Fruit fly (Drosophila melanogaster) whole organism, embryonic: ENCODE measurements around the gene GIIIspla2.
A peak's percentile ranks its signal among the peaks of the same experiment; 100 is the strongest.

ENCODE experiments used
- Adf1 ChIP-seq: fragments of 200-800 bp; sonication (Bioruptor generic); IDR thresholded peaks from 2 replicates; pipeline ENCODE4 v1.3.6; 2022; ENCODE audit warnings: missing biosample characterization, missing genetic modification characterization
- Antp ChIP-seq: fragments of 200-800 bp; sonication (Bioruptor generic); optimal IDR thresholded peaks from 3 replicates; lab custom pipeline; 2016; ENCODE audit warnings: missing biosample characterization, missing genetic modification characterization
- B-H2 ChIP-seq: fragments of 200-800 bp; sonication (Bioruptor generic); optimal IDR thresholded peaks from 2 replicates; lab custom pipeline; 2018; ENCODE audit warnings: missing biosample characterization, mild to moderate bottlenecking, missing genetic modification characterization
- C15 ChIP-seq: fragments of 200-800 bp; sonication (Bioruptor generic); IDR thresholded peaks from 3 replicates; pipeline ENCODE4 v1.3.6; 2022; ENCODE audit warnings: missing biosample characterization, missing genetic modification characterization
- CG10147 ChIP-seq: fragments of 200-800 bp; sonication (Bioruptor generic); optimal IDR thresholded peaks from 2 replicates; lab custom pipeline; 2019; ENCODE audit warnings: missing biosample characterization, mild to moderate bottlenecking, missing genetic modification characterization, moderate library complexity
- CG10431 ChIP-seq: fragments of 200-800 bp; sonication (Bioruptor generic); optimal IDR thresholded peaks from 3 replicates; lab custom pipeline; 2018; ENCODE audit warnings: missing biosample characterization, mild to moderate bottlenecking, missing genetic modification characterization
- CG10543 ChIP-seq: fragments of 200-800 bp; sonication (Bioruptor generic); optimal IDR thresholded peaks from 3 replicates; lab custom pipeline; 2017; ENCODE audit warnings: missing biosample characterization, mild to moderate bottlenecking, missing genetic modification characterization, moderate library complexity
- CG11504 ChIP-seq: fragments of 200-800 bp; sonication (Bioruptor generic); optimal IDR thresholded peaks from 3 replicates; lab custom pipeline; 2019; ENCODE audit warnings: missing biosample characterization, mild to moderate bottlenecking, missing genetic modification characterization, moderate library complexity
- CG11696 ChIP-seq: fragments of 200-800 bp; sonication (Bioruptor generic); IDR thresholded peaks from 2 replicates; pipeline ENCODE4 v1.3.6; 2022; ENCODE audit warnings: missing biosample characterization, missing genetic modification characterization
- CG13123 ChIP-seq: fragments of 200-800 bp; sonication (Bioruptor generic); optimal IDR thresholded peaks from 2 replicates; lab custom pipeline; 2016; ENCODE audit warnings: missing biosample characterization, missing genetic modification characterization
- CG13775 ChIP-seq: fragments of 200-800 bp; sonication (Bioruptor generic); optimal IDR thresholded peaks from 3 replicates; lab custom pipeline; 2017; ENCODE audit warnings: missing biosample characterization, mild to moderate bottlenecking, missing genetic modification characterization
- CG1529 ChIP-seq: fragments of 200-800 bp; sonication (Bioruptor generic); optimal IDR thresholded peaks from 3 replicates; lab custom pipeline; 2018; ENCODE audit warnings: missing biosample characterization, missing genetic modification characterization
- CG15479 ChIP-seq: fragments of 200-800 bp; sonication (Bioruptor generic); optimal IDR thresholded peaks from 3 replicates; lab custom pipeline; 2019; ENCODE audit warnings: missing biosample characterization, mild to moderate bottlenecking, missing genetic modification characterization, moderate library complexity
- CG17328 ChIP-seq: fragments of 200-800 bp; sonication (Bioruptor generic); IDR thresholded peaks from 2 replicates; pipeline ENCODE4 v1.3.6; 2022; ENCODE audit warnings: missing biosample characterization, missing genetic modification characterization
- CG17361 ChIP-seq: fragments of 200-800 bp; sonication (Bioruptor generic); IDR thresholded peaks from 3 replicates; pipeline ENCODE4 v1.3.6; 2022; ENCODE audit warnings: missing biosample characterization, missing genetic modification characterization
- CG1832 ChIP-seq: fragments of 200-800 bp; sonication (Bioruptor generic); optimal IDR thresholded peaks from 2 replicates; lab custom pipeline; 2017; ENCODE audit warnings: missing biosample characterization, mild to moderate bottlenecking, missing genetic modification characterization, inconsistent platforms
- CG2129 ChIP-seq: fragments of 200-800 bp; sonication (Bioruptor generic); IDR thresholded peaks from 2 replicates; pipeline ENCODE4 v1.3.6; 2022; ENCODE audit warnings: missing biosample characterization, missing genetic modification characterization; ENCODE audit not compliant: partially characterized antibody
- CG2889 ChIP-seq: fragments of 200-800 bp; sonication (Bioruptor generic); IDR thresholded peaks from 3 replicates; pipeline ENCODE4 v1.3.6; 2022; ENCODE audit warnings: missing biosample characterization, missing genetic modification characterization
- CG32772 ChIP-seq: fragments of 200-800 bp; sonication (Bioruptor generic); IDR thresholded peaks from 2 replicates; pipeline ENCODE4 v1.3.6; 2022; ENCODE audit warnings: missing biosample characterization, missing genetic modification characterization
- CG4424 ChIP-seq: fragments of 200-800 bp; sonication (Bioruptor generic); optimal IDR thresholded peaks from 3 replicates; lab custom pipeline; 2016; ENCODE audit warnings: missing biosample characterization, missing genetic modification characterization
- CG5953 ChIP-seq: fragments of 200-800 bp; sonication (Bioruptor generic); IDR thresholded peaks from 2 replicates; pipeline ENCODE4 v1.3.6; 2022; ENCODE audit warnings: missing biosample characterization, missing genetic modification characterization
- CG6272 ChIP-seq: fragments of 200-800 bp; sonication (Bioruptor generic); IDR thresholded peaks from 2 replicates; pipeline ENCODE4 v1.3.6; 2022; ENCODE audit warnings: missing biosample characterization, missing genetic modification characterization
- CG6654 ChIP-seq: fragments of 200-800 bp; sonication (Bioruptor generic); optimal IDR thresholded peaks from 2 replicates; lab custom pipeline; 2017; ENCODE audit warnings: missing biosample characterization, mild to moderate bottlenecking, missing genetic modification characterization
- CG8290 ChIP-seq, 3 experiments: fragments of 200-800 bp; sonication (Bioruptor generic); optimal IDR thresholded peaks; 2 replicates each; lab custom pipeline; 2016 to 2019; ENCODE audit warnings: missing biosample characterization in 3 of 3, missing genetic modification characterization in 3 of 3, mild to moderate bottlenecking in 2 of 3, moderate library complexity in 1 of 3
- Eip74EF ChIP-seq, 2 experiments: fragments of 200-800 bp in 1 of 2; fragments of >200 bp in 1 of 2; sonication (Bioruptor generic) in 1 of 2; optimal IDR thresholded peaks; 2 replicates each; lab custom pipeline; 2017 to 2019; ENCODE audit warnings: missing biosample characterization in 2 of 2, missing genetic modification characterization in 2 of 2, mild to moderate bottlenecking in 1 of 2, moderate library complexity in 1 of 2
- Ets97D ChIP-seq: fragments of 200-800 bp; sonication (Bioruptor generic); optimal IDR thresholded peaks from 3 replicates; lab custom pipeline; 2016; ENCODE audit warnings: missing biosample characterization, missing genetic modification characterization
- Fer1 ChIP-seq: fragments of 200-800 bp; sonication (Bioruptor generic); optimal IDR thresholded peaks from 2 replicates; lab custom pipeline; 2017; ENCODE audit warnings: missing biosample characterization, mild to moderate bottlenecking, missing genetic modification characterization
- HLH3B ChIP-seq: fragments of 200-800 bp; sonication (Bioruptor generic); IDR thresholded peaks from 2 replicates; pipeline ENCODE4 v1.3.6; 2022; ENCODE audit warnings: missing biosample characterization, missing genetic modification characterization
- HmgZ ChIP-seq: fragments of 200-800 bp; sonication (Bioruptor generic); optimal IDR thresholded peaks from 2 replicates; lab custom pipeline; 2018; ENCODE audit warnings: missing biosample characterization, mild to moderate bottlenecking, missing genetic modification characterization
- bbx ChIP-seq: fragments of 200-800 bp; sonication (Bioruptor generic); IDR thresholded peaks from 2 replicates; pipeline ENCODE4 v1.3.6; 2022; ENCODE audit warnings: missing biosample characterization, missing genetic modification characterization; ENCODE audit not compliant: partially characterized antibody
- bsh ChIP-seq, 2 experiments: fragments of 200-800 bp; sonication (Bioruptor generic); optimal IDR thresholded peaks; 2 replicates each; lab custom pipeline; 2017 to 2018; ENCODE audit warnings: mild to moderate bottlenecking in 2 of 2, missing biosample characterization in 2 of 2, missing genetic modification characterization in 2 of 2, moderate library complexity in 1 of 2
- cas ChIP-seq: fragments of 200-800 bp; sonication (Bioruptor generic); IDR thresholded peaks from 2 replicates; pipeline ENCODE4 v1.3.6; 2022; ENCODE audit warnings: missing biosample characterization, missing genetic modification characterization
- exex ChIP-seq: fragments of 200-800 bp; sonication (Bioruptor generic); optimal IDR thresholded peaks from 4 replicates; lab custom pipeline; 2018; ENCODE audit warnings: missing biosample characterization, mild to moderate bottlenecking, missing genetic modification characterization, moderate library complexity
- ken ChIP-seq: fragments of 200-800 bp; sonication (Bioruptor generic); IDR thresholded peaks from 3 replicates; pipeline ENCODE4 v1.3.6; 2022; ENCODE audit warnings: missing biosample characterization, missing genetic modification characterization
- mam ChIP-seq: fragments of 200-800 bp; sonication (Bioruptor generic); optimal IDR thresholded peaks from 3 replicates; lab custom pipeline; 2016; ENCODE audit warnings: missing biosample characterization, missing genetic modification characterization
- nerfin-1 ChIP-seq: fragments of 200-800 bp; sonication (Bioruptor generic); optimal IDR thresholded peaks from 3 replicates; lab custom pipeline; 2019; ENCODE audit warnings: missing biosample characterization, mild to moderate bottlenecking, missing genetic modification characterization, moderate library complexity
- onecut ChIP-seq: fragments of 200-800 bp; sonication (Bioruptor generic); IDR thresholded peaks from 2 replicates; pipeline ENCODE4 v1.3.6; 2022; ENCODE audit warnings: missing biosample characterization, missing genetic modification characterization
- repo ChIP-seq: fragments of 200-800 bp; sonication (Bioruptor generic); optimal IDR thresholded peaks from 2 replicates; lab custom pipeline; 2016; ENCODE audit warnings: missing biosample characterization, missing genetic modification characterization
- row ChIP-seq: fragments of 200-800 bp; sonication (Bioruptor generic); IDR thresholded peaks from 3 replicates; pipeline ENCODE4 v1.3.6; 2022; ENCODE audit warnings: missing biosample characterization, missing genetic modification characterization
- sd ChIP-seq: fragments of 200-800 bp; sonication (Bioruptor generic); optimal IDR thresholded peaks from 3 replicates; lab custom pipeline; 2018; ENCODE audit warnings: missing biosample characterization, mild to moderate bottlenecking, missing genetic modification characterization, moderate library complexity
- sens ChIP-seq: fragments of 200-800 bp; sonication (Bioruptor generic); peaks from one replicate; lab custom pipeline; 2016; ENCODE audit warnings: missing biosample characterization, missing genetic modification characterization
- shn ChIP-seq: fragments of 200-800 bp; sonication (Bioruptor generic); optimal IDR thresholded peaks from 3 replicates; lab custom pipeline; 2016; ENCODE audit warnings: missing biosample characterization, missing genetic modification characterization
- sim ChIP-seq: fragments of 200-800 bp; sonication (Bioruptor generic); IDR thresholded peaks from 2 replicates; pipeline ENCODE4 v1.3.6; 2022; ENCODE audit warnings: missing biosample characterization, missing genetic modification characterization
- slbo ChIP-seq: fragments of 200-800 bp; sonication (Bioruptor generic); IDR thresholded peaks from 2 replicates; pipeline ENCODE4 v1.3.6; 2022; ENCODE audit warnings: missing biosample characterization, missing genetic modification characterization
- sqz ChIP-seq: fragments of 200-800 bp; sonication (Bioruptor generic); optimal IDR thresholded peaks from 3 replicates; lab custom pipeline; 2018; ENCODE audit warnings: missing biosample characterization, mild to moderate bottlenecking, missing genetic modification characterization
- vnd ChIP-seq: fragments of 200-800 bp; sonication (Bioruptor generic); IDR thresholded peaks from 3 replicates; pipeline ENCODE4 v1.3.6; 2022; ENCODE audit warnings: missing biosample characterization, missing genetic modification characterization; ENCODE audit not compliant: partially characterized antibody
- zen2 ChIP-seq: fragments of 200-800 bp; sonication (Bioruptor generic); IDR thresholded peaks from 3 replicates; pipeline ENCODE4 v1.3.6; 2022; ENCODE audit warnings: missing biosample characterization, missing genetic modification characterization; ENCODE audit not compliant: partially characterized antibody
- zf30C ChIP-seq: fragments of 200-800 bp; sonication (Bioruptor generic); optimal IDR thresholded peaks from 3 replicates; lab custom pipeline; 2018; ENCODE audit warnings: missing biosample characterization, mild to moderate bottlenecking, missing genetic modification characterization
- zfh1 ChIP-seq: fragments of 200-800 bp; sonication (Bioruptor generic); IDR thresholded peaks from 3 replicates; pipeline ENCODE4 v1.3.6; 2022; ENCODE audit warnings: missing biosample characterization, missing genetic modification characterization

Gene GIIIspla2

dm6 chrX:8193017-8193556 is 35.7 kb downstream of the GIIIspla2 start (continued):
- TF ChIP-seq vnd (GFP tag; lab: Robert Waterston, UW) = no peak
- TF ChIP-seq CG17361 (GFP tag; lab: Robert Waterston, UW) = no peak
- no peak for TF ChIP-seq nerfin-1 (tag; lab: Kevin White, UChicago)
- no peak for TF ChIP-seq CG10147
- no peak for TF ChIP-seq CG13123
- no peak for TF ChIP-seq Ets97D (GFP tag; lab: Kevin White, UChicago)
- peak; percentile 39; the same call in 1 of the 2 replicates for TF ChIP-seq bbx (GFP tag; lab: Robert Waterston, UW)
- TF ChIP-seq B-H2 (GFP tag; lab: Kevin White, UChicago) = no peak
- peak; percentile 62 for TF ChIP-seq zf30C (GFP tag; lab: Kevin White, UChicago)
- peak; percentile 19 for TF ChIP-seq Fer1 (GFP tag; lab: Kevin White, UChicago)
- peak; percentile 88 for TF ChIP-seq Adf1 (GFP tag; lab: Robert Waterston, UW)
- TF ChIP-seq CG2129 (GFP tag; lab: Robert Waterston, UW) = no peak
- TF ChIP-seq CG1529 (GFP tag; lab: Kevin White, UChicago) = no peak
- TF ChIP-seq CG10543 (GFP tag; lab: Kevin White, UChicago) = peak; percentile 59
- peak; percentile 11 for TF ChIP-seq CG11504 (tag; lab: Kevin White, UChicago)
- TF ChIP-seq Eip74EF (GFP tag; optimal IDR thresholded peaks at IDR 0.05; lab: Kevin White, UChicago) = peak in 1 of 2 experiments; percentile 29
- TF ChIP-seq exex (tag; lab: Kevin White, UChicago) = no peak
- peak; percentile 34; the same call in 1 of the 2 replicates for TF ChIP-seq CG17328 (GFP tag; lab: Robert Waterston, UW)
- TF ChIP-seq CG11696 = no peak
- no peak for TF ChIP-seq mam (GFP tag; lab: Kevin White, UChicago)
- TF ChIP-seq sqz (GFP tag; lab: Kevin White, UChicago) = no peak
- peak; percentile 71 for TF ChIP-seq sens
- TF ChIP-seq CG6272 (GFP tag; lab: Robert Waterston, UW) = 0 out of 2 replicates have a peak, but pooled peaks have one; percentile 6
- TF ChIP-seq CG6654 = peak; percentile 94
- TF ChIP-seq cas (GFP tag; lab: Robert Waterston, UW) = 0 out of 2 replicates have a peak, but pooled peaks have one; percentile 30
- no peak for TF ChIP-seq shn
- peak; percentile 73 for TF ChIP-seq row (GFP tag; lab: Robert Waterston, UW)
- TF ChIP-seq CG32772 (GFP tag; lab: Robert Waterston, UW) = 0 out of 2 replicates have a peak, but pooled peaks have one; percentile 29
- no peak for TF ChIP-seq zfh1 (GFP tag; lab: Robert Waterston, UW)
- TF ChIP-seq C15 = no peak
- no peak for TF ChIP-seq CG8290 (GFP tag; optimal IDR thresholded peaks at IDR 0.05; lab: Kevin White, UChicago)
- TF ChIP-seq CG8290 (tag; optimal IDR thresholded peaks at IDR 0.05; lab: Kevin White, UChicago) = peak in 1 of 2 experiments; percentile 44
- no peak for TF ChIP-seq repo (GFP tag; lab: Kevin White, UChicago)
- TF ChIP-seq slbo (GFP tag; lab: Robert Waterston, UW) = no peak
- TF ChIP-seq zen2 = peak; percentile 28; the same call in 1 of the 3 replicates
- TF ChIP-seq sd = peak; percentile 42
- no peak for TF ChIP-seq bsh (GFP tag; optimal IDR thresholded peaks at IDR 0.05; lab: Kevin White, UChicago)
- no peak for TF ChIP-seq CG2889 (GFP tag; lab: Robert Waterston, UW)
- TF ChIP-seq CG4424 (GFP tag; lab: Kevin White, UChicago) = no peak
- TF ChIP-seq ken = no peak
- TF ChIP-seq HLH3B (GFP tag; lab: Robert Waterston, UW) = no peak
- peak; percentile 19 for TF ChIP-seq HmgZ (tag; lab: Kevin White, UChicago)
- peak; percentile 70 for TF ChIP-seq CG1832 (GFP tag; lab: Kevin White, UChicago)
- no peak for TF ChIP-seq CG13775 (GFP tag; lab: Kevin White, UChicago)
- peak; percentile 19 for TF ChIP-seq Antp (GFP tag; lab: Kevin White, UChicago)
- no peak for TF ChIP-seq sim
- TF ChIP-seq CG10431 = no peak
- TF ChIP-seq onecut = peak; percentile 48; the same call in 1 of the 2 replicates
- TF ChIP-seq CG15479 = no peak
- TF ChIP-seq CG5953 = peak; percentile 57; the same call in 1 of the 2 replicates
